Worm (Caenorhabditis elegans) whole organism, early embryonic: ENCODE results near the gene F48F7.6.

Experiments
- B0310.2 ChIP-seq: sonication (generic microtip); optimal IDR thresholded peaks from 2 replicates; lab custom pipeline; 2016; ENCODE audit warnings: mild to moderate bottlenecking, missing genetic modification characterization, missing compliant biosample characterization
- F13C5.2 ChIP-seq: sonication (generic microtip); optimal IDR thresholded peaks from 2 replicates; lab custom pipeline; 2017; ENCODE audit warnings: mild to moderate bottlenecking, missing genetic modification characterization, inconsistent platforms, missing compliant biosample characterization
- aly-1 ChIP-seq: sonication (generic microtip); optimal IDR thresholded peaks from 2 replicates; lab custom pipeline; 2016; ENCODE audit warnings: missing genetic modification characterization, missing compliant biosample characterization
- ama-1 ChIP-seq: fragments of 150-350 bp; optimal IDR thresholded peaks from 2 replicates; lab custom pipeline; 2014
- ceh-13 ChIP-seq: fragments of 200-800 bp; sonication (Bioruptor generic); optimal IDR thresholded peaks from 2 replicates; lab custom pipeline; 2018; ENCODE audit warnings: mild to moderate bottlenecking, missing genetic modification characterization, missing compliant biosample characterization
- flt-1 ChIP-seq: fragments of 200-800 bp; sonication (Bioruptor generic); IDR thresholded peaks from 2 replicates; pipeline ENCODE4 v1.3.6; 2022; ENCODE audit warnings: missing genetic modification characterization, missing compliant biosample characterization
- sea-1 ChIP-seq: fragments of 200-800 bp; sonication (Bioruptor generic); conservative IDR thresholded peaks from 2 replicates; pipeline ENCODE4 v1.3.6; 2022; ENCODE audit warnings: missing genetic modification characterization, missing compliant biosample characterization
- tbx-11 ChIP-seq: fragments of 200-800 bp; sonication (Bioruptor generic); IDR thresholded peaks from 2 replicates; pipeline ENCODE4 v1.3.6; 2022; ENCODE audit warnings: missing genetic modification characterization, missing compliant biosample characterization
- tbx-37 ChIP-seq: fragments of 200-800 bp; sonication (Bioruptor generic); conservative IDR thresholded peaks from 2 replicates; pipeline ENCODE4 v1.3.6; 2022; ENCODE audit warnings: missing genetic modification reagents, missing genetic modification characterization, missing compliant biosample characterization
- tra-4 ChIP-seq: sonication (generic microtip); optimal IDR thresholded peaks from 2 replicates; lab custom pipeline; 2017; ENCODE audit warnings: missing genetic modification characterization, missing compliant biosample characterization

DNA sequence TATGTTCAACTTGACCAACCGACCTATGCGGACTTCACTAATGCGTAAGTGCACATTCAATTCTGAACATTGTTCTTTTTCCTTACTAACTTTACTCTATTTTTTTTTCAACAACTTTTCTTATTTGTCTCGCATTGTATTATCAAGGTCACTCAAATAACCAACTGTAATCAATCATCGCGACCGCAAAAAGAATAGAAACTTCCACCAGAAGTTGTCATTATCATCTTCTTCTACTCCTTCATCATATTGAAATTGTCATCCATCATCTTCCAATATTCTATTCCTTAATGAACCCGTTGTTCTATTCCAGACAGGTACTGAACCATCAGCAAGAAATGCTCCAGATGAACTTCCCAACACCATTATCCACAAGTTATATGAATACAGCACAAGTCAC, 38.2 kb upstream of the F48F7.6 start:
- TF ChIP-seq ama-1 (no peak), F13C5.2 (tag; lab: Kevin White, UChicago) (no peak), tbx-11 (GFP tag; lab: Robert Waterston, UW) (no peak), ceh-13 (GFP tag; lab: Kevin White, UChicago) (no peak), tra-4 (no peak), B0310.2 (tag; lab: Kevin White, UChicago) (no peak), sea-1 (GFP tag; lab: Robert Waterston, UW) (no peak), flt-1 (GFP tag; lab: Robert Waterston, UW) (no peak), aly-1 (no peak), tbx-37 (GFP tag; lab: Robert Waterston, UW) (no peak)
